Fruit fly (Drosophila melanogaster) whole organism, prepupa: ENCODE measurements around the gene pzg.

ENCODE experiments used
- Blimp-1 ChIP-seq: fragments of 200-800 bp; sonication (Bioruptor generic); optimal IDR thresholded peaks from 3 replicates; lab custom pipeline; 2017; ENCODE audit warnings: missing biosample characterization, missing genetic modification characterization, mild to moderate bottlenecking, moderate library complexity, missing genetic modification reagents
- CG10631 ChIP-seq: fragments of 200-800 bp; sonication (Bioruptor generic); optimal IDR thresholded peaks from 2 replicates; lab custom pipeline; 2016; ENCODE audit warnings: missing biosample characterization, missing genetic modification characterization
- CG11762 ChIP-seq: fragments of 200-800 bp; sonication (Bioruptor generic); optimal IDR thresholded peaks from 3 replicates; lab custom pipeline; 2016; ENCODE audit warnings: missing biosample characterization, missing genetic modification characterization; ENCODE audit not compliant: insufficient read depth
- CG11902 ChIP-seq: fragments of 200-800 bp; sonication (Bioruptor generic); optimal IDR thresholded peaks from 3 replicates; lab custom pipeline; 2016; ENCODE audit warnings: missing biosample characterization, missing genetic modification characterization
- CG1621 ChIP-seq: fragments of 200-800 bp; sonication (Bioruptor generic); optimal IDR thresholded peaks from 3 replicates; lab custom pipeline; 2018; ENCODE audit warnings: missing biosample characterization, mild to moderate bottlenecking, missing genetic modification characterization
- CG16779 ChIP-seq: fragments of 200-800 bp; sonication (Bioruptor generic); optimal IDR thresholded peaks from 3 replicates; lab custom pipeline; 2017; ENCODE audit warnings: missing biosample characterization, mild to moderate bottlenecking, missing genetic modification characterization
- CG3032 ChIP-seq: fragments of 200-800 bp; optimal IDR thresholded peaks from 2 replicates; lab custom pipeline; 2019; ENCODE audit warnings: missing biosample characterization, mild to moderate bottlenecking, missing genetic modification characterization, moderate library complexity
- CG31627 ChIP-seq: fragments of 200-800 bp; sonication (Bioruptor generic); optimal IDR thresholded peaks from 3 replicates; lab custom pipeline; 2016; ENCODE audit warnings: missing biosample characterization, missing genetic modification characterization
- CG32006 ChIP-seq: fragments of 200-800 bp; sonication (Bioruptor generic); optimal IDR thresholded peaks from 3 replicates; lab custom pipeline; 2017; ENCODE audit warnings: missing biosample characterization, mild to moderate bottlenecking, missing genetic modification characterization
- CG34406 ChIP-seq: fragments of 200-800 bp; sonication (Bioruptor generic); optimal IDR thresholded peaks from 3 replicates; lab custom pipeline; 2016; ENCODE audit warnings: missing biosample characterization, missing genetic modification characterization
- CG3919 ChIP-seq: fragments of 200-800 bp; sonication (Bioruptor generic); optimal IDR thresholded peaks from 3 replicates; lab custom pipeline; 2016; ENCODE audit warnings: missing biosample characterization, missing genetic modification characterization
- CG4318 ChIP-seq: fragments of 200-800 bp; sonication (Bioruptor generic); optimal IDR thresholded peaks from 3 replicates; lab custom pipeline; 2017; ENCODE audit warnings: missing biosample characterization, mild to moderate bottlenecking, missing genetic modification characterization
- CG6163 ChIP-seq: fragments of 200-800 bp; sonication (Bioruptor generic); IDR thresholded peaks from 3 replicates; pipeline ENCODE4 v1.3.6; 2022; ENCODE audit warnings: missing biosample characterization, missing genetic modification characterization
- CG6276 ChIP-seq: fragments of 200-800 bp; sonication (Bioruptor generic); optimal IDR thresholded peaks from 2 replicates; lab custom pipeline; 2017; ENCODE audit warnings: missing biosample characterization, mild to moderate bottlenecking, missing genetic modification characterization
- CG6792 ChIP-seq: fragments of 200-800 bp; sonication (Bioruptor generic); optimal IDR thresholded peaks from 3 replicates; lab custom pipeline; 2016; ENCODE audit warnings: missing biosample characterization, missing genetic modification characterization
- CG6854 ChIP-seq: fragments of 200-800 bp; sonication (Bioruptor generic); optimal IDR thresholded peaks from 2 replicates; lab custom pipeline; 2017; ENCODE audit warnings: missing biosample characterization, mild to moderate bottlenecking, missing genetic modification characterization
- CG7368 ChIP-seq: fragments of 200-800 bp; sonication (Bioruptor generic); optimal IDR thresholded peaks from 3 replicates; lab custom pipeline; 2016; ENCODE audit warnings: missing biosample characterization, missing genetic modification characterization
- CG8119 ChIP-seq: fragments of 200-800 bp; sonication (Bioruptor generic); IDR thresholded peaks from 3 replicates; pipeline ENCODE4 v1.3.6; 2022; ENCODE audit warnings: missing biosample characterization, missing genetic modification characterization
- CG8632 ChIP-seq: fragments of 200-800 bp; sonication (Bioruptor generic); optimal IDR thresholded peaks from 3 replicates; lab custom pipeline; 2016; ENCODE audit warnings: missing biosample characterization, missing genetic modification characterization
- CG9139 ChIP-seq: fragments of 200-800 bp; sonication (Bioruptor generic); optimal IDR thresholded peaks from 3 replicates; lab custom pipeline; 2017; ENCODE audit warnings: missing biosample characterization, mild to moderate bottlenecking, missing genetic modification characterization
- Eip78C ChIP-seq: fragments of 200-800 bp; sonication (Bioruptor generic); peaks from one replicate; lab custom pipeline; 2016; ENCODE audit warnings: missing biosample characterization, missing genetic modification characterization
- Eip93F ChIP-seq: fragments of 200-800 bp; sonication (Bioruptor generic); optimal IDR thresholded peaks from 2 replicates; lab custom pipeline; 2016; ENCODE audit warnings: missing biosample characterization, mild to moderate bottlenecking, missing genetic modification characterization
- Ets21C ChIP-seq: fragments of 200-800 bp; sonication (Bioruptor generic); optimal IDR thresholded peaks from 3 replicates; lab custom pipeline; 2016; ENCODE audit warnings: missing biosample characterization, missing genetic modification characterization
- Ets96B ChIP-seq: fragments of 200-800 bp; optimal IDR thresholded peaks from 2 replicates; lab custom pipeline; 2019; ENCODE audit warnings: missing biosample characterization, mild to moderate bottlenecking, missing genetic modification characterization, moderate library complexity
- Hr38 ChIP-seq: sonication (Bioruptor generic); optimal IDR thresholded peaks from 2 replicates; lab custom pipeline; 2016; ENCODE audit warnings: missing biosample characterization, missing genetic modification characterization
- Hr39 ChIP-seq: fragments of 200-800 bp; sonication (Bioruptor generic); optimal IDR thresholded peaks from 2 replicates; lab custom pipeline; 2016; ENCODE audit warnings: missing biosample characterization, missing genetic modification characterization
- Hr4 ChIP-seq: fragments of 200-800 bp; sonication (Bioruptor generic); optimal IDR thresholded peaks from 3 replicates; lab custom pipeline; 2016; ENCODE audit warnings: missing biosample characterization, missing genetic modification characterization
- Lpt ChIP-seq: fragments of 200-800 bp; sonication (Bioruptor generic); optimal IDR thresholded peaks from 3 replicates; lab custom pipeline; 2016; ENCODE audit warnings: missing biosample characterization, missing genetic modification characterization
- OdsH ChIP-seq: fragments of 200-800 bp; sonication (Bioruptor generic); optimal IDR thresholded peaks from 3 replicates; lab custom pipeline; 2016; ENCODE audit warnings: missing biosample characterization, missing genetic modification characterization
- Smox ChIP-seq: fragments of 200-800 bp; sonication (Bioruptor generic); optimal IDR thresholded peaks from 3 replicates; lab custom pipeline; 2016; ENCODE audit warnings: missing biosample characterization, missing genetic modification characterization
- Sox14 ChIP-seq: fragments of 200-800 bp; sonication (Bioruptor generic); optimal IDR thresholded peaks from 3 replicates; lab custom pipeline; 2016; ENCODE audit warnings: missing biosample characterization, missing genetic modification characterization
- Sox15 ChIP-seq: fragments of 200-800 bp; sonication (Bioruptor generic); optimal IDR thresholded peaks from 3 replicates; lab custom pipeline; 2016; ENCODE audit warnings: missing biosample characterization, missing genetic modification characterization
- achi ChIP-seq: fragments of 200-800 bp; sonication (Bioruptor generic); optimal IDR thresholded peaks from 3 replicates; lab custom pipeline; 2016; ENCODE audit warnings: missing biosample characterization, missing genetic modification characterization
- acj6 ChIP-seq: fragments of 200-800 bp; sonication (Bioruptor generic); optimal IDR thresholded peaks from 3 replicates; lab custom pipeline; 2016; ENCODE audit warnings: missing biosample characterization, missing genetic modification characterization
- cyc ChIP-seq: fragments of 200-800 bp; sonication (Bioruptor generic); optimal IDR thresholded peaks from 3 replicates; lab custom pipeline; 2016; ENCODE audit warnings: missing biosample characterization, missing genetic modification characterization
- dsx ChIP-seq: fragments of 200-800 bp; optimal IDR thresholded peaks from 3 replicates; lab custom pipeline; 2019; ENCODE audit warnings: missing biosample characterization, mild to moderate bottlenecking, missing genetic modification characterization, moderate library complexity; ENCODE audit not compliant: poor library complexity, severe bottlenecking
- eg ChIP-seq: fragments of 200-800 bp; sonication (Bioruptor generic); IDR thresholded peaks from 3 replicates; pipeline ENCODE4 v1.3.6; 2022; ENCODE audit warnings: missing biosample characterization, missing genetic modification characterization
- fd59A ChIP-seq: fragments of 200-800 bp; sonication (Bioruptor generic); optimal IDR thresholded peaks from 2 replicates; lab custom pipeline; 2017; ENCODE audit warnings: missing biosample characterization, mild to moderate bottlenecking, missing genetic modification characterization, missing genetic modification reagents
- fd85E ChIP-seq: fragments of 200-800 bp; sonication (Bioruptor generic); optimal IDR thresholded peaks from 3 replicates; lab custom pipeline; 2016; ENCODE audit warnings: missing biosample characterization, missing genetic modification characterization
- fkh ChIP-seq: fragments of 200-800 bp; sonication (Bioruptor generic); optimal IDR thresholded peaks from 3 replicates; lab custom pipeline; 2017; ENCODE audit warnings: missing biosample characterization, mild to moderate bottlenecking, missing genetic modification characterization, moderate library complexity
- lz ChIP-seq: fragments of 200-800 bp; sonication (Bioruptor generic); optimal IDR thresholded peaks from 3 replicates; lab custom pipeline; 2016; ENCODE audit warnings: missing biosample characterization, missing genetic modification characterization
- net ChIP-seq: fragments of 200-800 bp; sonication (Bioruptor generic); optimal IDR thresholded peaks from 3 replicates; lab custom pipeline; 2016; ENCODE audit warnings: missing biosample characterization, missing genetic modification characterization
- pdm3 ChIP-seq: fragments of 200-800 bp; sonication (Bioruptor generic); optimal IDR thresholded peaks from 3 replicates; lab custom pipeline; 2016; ENCODE audit warnings: missing biosample characterization, missing genetic modification characterization
- salr ChIP-seq, 2 experiments: fragments of 200-800 bp; sonication (Bioruptor generic); optimal IDR thresholded peaks; 3 replicates each; lab custom pipeline; 2016 to 2018; ENCODE audit warnings: missing biosample characterization in 2 of 2, missing genetic modification characterization in 2 of 2, mild to moderate bottlenecking in 1 of 2
- spab ChIP-seq: fragments of 200-800 bp; sonication (Bioruptor generic); optimal IDR thresholded peaks from 2 replicates; lab custom pipeline; 2017; ENCODE audit warnings: missing biosample characterization, mild to moderate bottlenecking, missing genetic modification characterization, missing genetic modification reagents
- topi ChIP-seq: fragments of 200-800 bp; sonication (Bioruptor generic); optimal IDR thresholded peaks from 3 replicates; lab custom pipeline; 2016; ENCODE audit warnings: missing biosample characterization, missing genetic modification characterization
- vri ChIP-seq: fragments of 200-800 bp; sonication (Bioruptor generic); optimal IDR thresholded peaks from 3 replicates; lab custom pipeline; 2016; ENCODE audit warnings: missing biosample characterization, mild to moderate bottlenecking, missing genetic modification characterization

pzg gene

dm6 chr3L:21285639-21286338, at the start of gene pzg, which contains the start of gene CG12974 (continued):
- peak in 1 of 2 experiments; percentile 32 for TF ChIP-seq salr (GFP tag; optimal IDR thresholded peaks at IDR 0.05; lab: Kevin White, UChicago)
- TF ChIP-seq Sox15 (GFP tag; lab: Kevin White, UChicago): peak; percentile 41
- peak; percentile 74 for TF ChIP-seq Hr39 (GFP tag; lab: Kevin White, UChicago)
- TF ChIP-seq Blimp-1 (GFP tag; lab: Kevin White, UChicago): peak; percentile 56
- TF ChIP-seq CG16779 (tag; lab: Kevin White, UChicago): no peak
- peak; percentile 46 for TF ChIP-seq CG32006
- peak; percentile 23 for TF ChIP-seq CG4318
- TF ChIP-seq CG6854 (GFP tag; lab: Kevin White, UChicago): peak; percentile 70
- peak; percentile 66 for TF ChIP-seq eg (GFP tag; lab: Robert Waterston, UW)

DNA sequence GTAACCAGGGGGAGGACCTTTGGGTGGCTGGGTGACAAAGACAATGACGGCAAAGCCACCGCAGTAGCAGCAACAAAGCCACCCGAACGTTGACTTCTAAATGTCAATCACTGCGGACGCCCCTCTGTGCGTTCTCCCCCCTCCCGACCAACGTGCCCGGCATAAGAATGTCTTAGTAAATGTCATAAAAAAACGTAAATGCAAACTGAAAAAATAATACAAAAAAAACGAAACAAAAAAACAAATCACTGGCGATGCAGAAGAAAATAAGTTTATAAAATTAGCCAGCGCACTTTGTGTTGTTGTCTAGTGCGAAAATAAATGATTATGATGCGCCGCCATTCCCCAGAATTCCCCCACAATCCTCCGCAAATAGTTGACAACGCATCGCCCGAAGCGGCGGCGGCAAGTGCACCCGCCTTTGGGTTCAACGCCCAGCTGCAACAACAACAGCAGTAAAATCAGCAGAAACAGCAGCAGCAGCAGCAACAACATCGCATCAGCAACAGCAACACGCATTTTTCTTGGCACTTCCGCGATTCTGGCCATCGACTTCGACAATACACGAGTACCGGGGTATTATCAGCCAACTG, 48.8 kb upstream of the pzg start:
- TF ChIP-seq lz: no peak
- peak; percentile 43 for TF ChIP-seq Hr4 (GFP tag; lab: Kevin White, UChicago)
- no peak for TF ChIP-seq Sox15 (GFP tag; lab: Kevin White, UChicago)
- no peak for TF ChIP-seq CG1621 (tag; lab: Kevin White, UChicago)
- peak; percentile 85 for TF ChIP-seq CG8119 (GFP tag; lab: Robert Waterston, UW)
- TF ChIP-seq spab (GFP tag; lab: Kevin White, UChicago): no peak
- TF ChIP-seq CG11902: no peak
- TF ChIP-seq Eip93F (GFP tag; lab: Kevin White, UChicago): no peak
- no peak for TF ChIP-seq fkh (GFP tag; lab: Kevin White, UChicago)
- TF ChIP-seq CG6854 (GFP tag; lab: Kevin White, UChicago): no peak
- TF ChIP-seq CG7368 (GFP tag; lab: Kevin White, UChicago): no peak
- no peak for TF ChIP-seq CG31627 (GFP tag; lab: Kevin White, UChicago)
- TF ChIP-seq OdsH (GFP tag; lab: Kevin White, UChicago): peak; percentile 12
- peak; percentile 95 for TF ChIP-seq CG6276 (GFP tag; lab: Kevin White, UChicago)
- TF ChIP-seq Ets21C: no peak
- no peak for TF ChIP-seq acj6 (GFP tag; lab: Kevin White, UChicago)
- TF ChIP-seq Sox14 (GFP tag; lab: Kevin White, UChicago): peak; percentile 38
- TF ChIP-seq CG3032 (tag; lab: Kevin White, UChicago): no peak
- no peak for TF ChIP-seq CG4318
- no peak for TF ChIP-seq CG6792
- peak in 1 of 2 experiments; percentile 70 for TF ChIP-seq salr (GFP tag; optimal IDR thresholded peaks at IDR 0.05; lab: Kevin White, UChicago)
- TF ChIP-seq topi (GFP tag; lab: Kevin White, UChicago): no peak
- TF ChIP-seq CG34406 (GFP tag; lab: Kevin White, UChicago): no peak
- no peak for TF ChIP-seq dsx
- TF ChIP-seq CG6163 (GFP tag; lab: Robert Waterston, UW): peak; percentile 69; the same call in 1 of the 3 replicates
- TF ChIP-seq fd85E (GFP tag; lab: Kevin White, UChicago): no peak
- TF ChIP-seq Hr38 (GFP tag; lab: Kevin White, UChicago): no peak
- TF ChIP-seq vri: no peak
- TF ChIP-seq CG9139 (GFP tag; lab: Kevin White, UChicago): no peak
- TF ChIP-seq CG32006: peak; percentile 73
- TF ChIP-seq Hr39 (GFP tag; lab: Kevin White, UChicago): no peak
- TF ChIP-seq fd59A (GFP tag; lab: Kevin White, UChicago): no peak
- no peak for TF ChIP-seq pdm3
- no peak for TF ChIP-seq CG11762 (GFP tag; lab: Kevin White, UChicago)
- no peak for TF ChIP-seq Ets96B (tag; lab: Kevin White, UChicago)
- peak; percentile 26 for TF ChIP-seq CG3919 (GFP tag; lab: Kevin White, UChicago)
- TF ChIP-seq CG8632 (GFP tag; lab: Kevin White, UChicago): no peak
- TF ChIP-seq achi (GFP tag; lab: Kevin White, UChicago): peak; percentile 4
- peak; percentile 83 for TF ChIP-seq Eip78C
- TF ChIP-seq Smox (GFP tag; lab: Kevin White, UChicago): no peak
- TF ChIP-seq net (GFP tag; lab: Kevin White, UChicago): peak; percentile 36
- no peak for TF ChIP-seq cyc
- no peak for TF ChIP-seq CG10631 (GFP tag; lab: Kevin White, UChicago)
- TF ChIP-seq CG16779 (tag; lab: Kevin White, UChicago): peak; percentile 48
- peak; percentile 75 for TF ChIP-seq Lpt (GFP tag; lab: Kevin White, UChicago)
